Worm (Caenorhabditis elegans) whole organism, L1 larva: ENCODE results near the gene F11A10.6.

Experiments
- blmp-1 ChIP-seq: fragments of 150-350 bp; optimal IDR thresholded peaks from 2 replicates; lab custom pipeline; 2014; ENCODE audit warnings: missing biosample characterization, missing genetic modification characterization
- ceh-82 ChIP-seq, 3 experiments: fragments of 150-350 bp in 1 of 3; sonication (generic microtip) in 2 of 3; optimal IDR thresholded peaks; 2 replicates each; lab custom pipeline; 2014 to 2017; ENCODE audit warnings: missing biosample characterization in 3 of 3, missing genetic modification characterization in 3 of 3
- ceh-90 ChIP-seq: sonication (generic microtip); optimal IDR thresholded peaks from 2 replicates; lab custom pipeline; 2016; ENCODE audit warnings: missing genetic modification characterization, missing compliant biosample characterization
- dpl-1 ChIP-seq, 3 experiments: fragments of 150-350 bp in 2 of 3; sonication (generic microtip) in 1 of 3; optimal IDR thresholded peaks; 2 replicates each; lab custom pipeline; 2014 to 2017; ENCODE audit warnings: missing biosample characterization in 3 of 3, missing genetic modification characterization in 3 of 3, missing genetic modification reagents in 3 of 3
- efl-1 ChIP-seq, 4 experiments: fragments of 150-350 bp; optimal IDR thresholded peaks in 3 of 4; peaks in 1 of 4; 1 replicate in 1 of 4; 2 replicates in 3 of 4; lab custom pipeline; 2014; ENCODE audit warnings: missing biosample characterization in 2 of 4, missing genetic modification characterization in 2 of 4, missing genetic modification reagents in 2 of 4
- efl-3 ChIP-seq: fragments of 200-800 bp; sonication (Bioruptor generic); optimal IDR thresholded peaks from 2 replicates; lab custom pipeline; 2018; ENCODE audit warnings: mild to moderate bottlenecking, missing genetic modification characterization, missing compliant biosample characterization
- elt-2 ChIP-seq: sonication (generic microtip); optimal IDR thresholded peaks from 2 replicates; lab custom pipeline; 2016; ENCODE audit warnings: missing genetic modification characterization, mild to moderate bottlenecking, inconsistent platforms, missing compliant biosample characterization, missing genetic modification reagents
- elt-3 ChIP-seq, 6 experiments: fragments of 150-350 bp in 1 of 6; sonication (generic microtip); optimal IDR thresholded peaks; 2 replicates each; lab custom pipeline; 2017 to 2018; ENCODE audit warnings: missing biosample characterization in 6 of 6, missing genetic modification characterization in 6 of 6, inconsistent platforms in 1 of 6
- fkh-8 ChIP-seq: sonication (generic microtip); optimal IDR thresholded peaks from 2 replicates; lab custom pipeline; 2016; ENCODE audit warnings: mild to moderate bottlenecking, missing genetic modification characterization, missing compliant biosample characterization
- fos-1 ChIP-seq: fragments of 150-350 bp; optimal IDR thresholded peaks from 2 replicates; lab custom pipeline; 2014; ENCODE audit warnings: missing biosample characterization, missing genetic modification characterization
- irx-1 ChIP-seq: sonication (generic microtip); optimal IDR thresholded peaks from 2 replicates; lab custom pipeline; 2016; ENCODE audit warnings: missing genetic modification characterization, missing compliant biosample characterization
- jun-1 ChIP-seq: fragments of 150-350 bp; optimal IDR thresholded peaks from 2 replicates; lab custom pipeline; 2014; ENCODE audit warnings: missing biosample characterization, missing genetic modification reagents, missing genetic modification characterization
- lin-14 ChIP-seq: fragments of 200-800 bp; sonication (Bioruptor generic); optimal IDR thresholded peaks from 2 replicates; lab custom pipeline; 2018; ENCODE audit warnings: mild to moderate bottlenecking, missing genetic modification characterization, moderate library complexity, missing compliant biosample characterization
- lin-15B ChIP-seq: fragments of 150-350 bp; sonication (generic microtip); optimal IDR thresholded peaks from 3 replicates; lab custom pipeline; 2014; ENCODE audit warnings: missing biosample characterization, missing genetic modification characterization
- lin-35 ChIP-seq, 2 experiments: fragments of 150-350 bp; optimal IDR thresholded peaks; 2 replicates each; lab custom pipeline; 2014; ENCODE audit warnings: missing biosample characterization in 2 of 2, missing genetic modification characterization in 2 of 2, missing genetic modification reagents in 2 of 2
- lsy-2 ChIP-seq, 2 experiments: fragments of 150-350 bp; optimal IDR thresholded peaks; 2 replicates each; lab custom pipeline; 2014; ENCODE audit warnings: missing biosample characterization in 2 of 2, missing genetic modification characterization in 2 of 2
- mdl-1 ChIP-seq, 2 experiments: fragments of 150-350 bp; optimal IDR thresholded peaks; 2 replicates each; lab custom pipeline; 2014 to 2017; ENCODE audit warnings: missing biosample characterization in 2 of 2, missing genetic modification characterization in 2 of 2, inconsistent platforms in 1 of 2
- nhr-12 ChIP-seq: sonication (generic microtip); optimal IDR thresholded peaks from 2 replicates; lab custom pipeline; 2017; ENCODE audit warnings: missing biosample characterization, missing genetic modification characterization
- nhr-19 ChIP-seq: fragments of 200-800 bp; sonication (Bioruptor generic); conservative IDR thresholded peaks from 2 replicates; pipeline ENCODE4 v1.3.6; 2022; ENCODE audit warnings: missing genetic modification characterization, missing compliant biosample characterization
- nhr-20 ChIP-seq: sonication (generic microtip); optimal IDR thresholded peaks from 2 replicates; lab custom pipeline; 2016; ENCODE audit warnings: mild to moderate bottlenecking, missing genetic modification characterization, missing compliant biosample characterization
- nhr-47 ChIP-seq: sonication (generic microtip); optimal IDR thresholded peaks from 2 replicates; lab custom pipeline; 2016; ENCODE audit warnings: mild to moderate bottlenecking, missing genetic modification characterization, moderate library complexity, missing compliant biosample characterization
- nhr-71 ChIP-seq: sonication (generic microtip); optimal IDR thresholded peaks from 2 replicates; lab custom pipeline; 2016; ENCODE audit warnings: mild to moderate bottlenecking, missing genetic modification characterization, moderate library complexity, missing compliant biosample characterization
- nhr-76 ChIP-seq: sonication (generic microtip); optimal IDR thresholded peaks from 2 replicates; lab custom pipeline; 2017; ENCODE audit warnings: missing biosample characterization, missing genetic modification characterization
- nhr-85 ChIP-seq: sonication (generic microtip); peaks from one replicate; lab custom pipeline; 2016; ENCODE audit warnings: missing genetic modification characterization, inconsistent platforms, missing compliant biosample characterization
- nhr-90 ChIP-seq: sonication (generic microtip); optimal IDR thresholded peaks from 2 replicates; lab custom pipeline; 2016; ENCODE audit warnings: mild to moderate bottlenecking, missing genetic modification characterization, missing compliant biosample characterization; ENCODE audit not compliant: poor library complexity
- pag-3 ChIP-seq: sonication (generic microtip); optimal IDR thresholded peaks from 2 replicates; lab custom pipeline; 2017; ENCODE audit warnings: missing genetic modification characterization, mild to moderate bottlenecking, missing compliant biosample characterization, antibody characterized with exemption, borderline replicate concordance; ENCODE audit not compliant: insufficient read depth
- pqm-1 ChIP-seq: sonication (generic microtip); optimal IDR thresholded peaks from 3 replicates; lab custom pipeline; 2017; ENCODE audit warnings: missing biosample characterization, missing genetic modification characterization
- rnt-1 ChIP-seq: sonication (generic microtip); optimal IDR thresholded peaks from 2 replicates; lab custom pipeline; 2016; ENCODE audit warnings: mild to moderate bottlenecking, missing genetic modification characterization, moderate library complexity, missing compliant biosample characterization
- snu-23 ChIP-seq: sonication (generic microtip); optimal IDR thresholded peaks from 2 replicates; lab custom pipeline; 2016; ENCODE audit warnings: missing genetic modification characterization, missing compliant biosample characterization
- sox-4 ChIP-seq: sonication (generic microtip); optimal IDR thresholded peaks from 2 replicates; lab custom pipeline; 2016; ENCODE audit warnings: missing genetic modification characterization, missing compliant biosample characterization
- sup-37 ChIP-seq: fragments of 200-800 bp; sonication (Bioruptor generic); optimal IDR thresholded peaks from 2 replicates; lab custom pipeline; 2018; ENCODE audit warnings: mild to moderate bottlenecking, missing genetic modification characterization, missing compliant biosample characterization
- tbx-2 ChIP-seq: sonication (generic microtip); optimal IDR thresholded peaks from 2 replicates; lab custom pipeline; 2016; ENCODE audit warnings: missing genetic modification characterization, missing compliant biosample characterization
- tlp-1 ChIP-seq: fragments of 150-350 bp; optimal IDR thresholded peaks from 2 replicates; lab custom pipeline; 2014; ENCODE audit warnings: missing biosample characterization, missing genetic modification characterization
- unc-130 ChIP-seq: fragments of 150-350 bp; optimal IDR thresholded peaks from 2 replicates; lab custom pipeline; 2017; ENCODE audit warnings: missing biosample characterization, missing genetic modification characterization, inconsistent platforms
- unc-86 ChIP-seq: sonication (generic microtip); optimal IDR thresholded peaks from 2 replicates; lab custom pipeline; 2016; ENCODE audit warnings: missing genetic modification characterization, missing compliant biosample characterization
- xbp-1 ChIP-seq: sonication (generic microtip); optimal IDR thresholded peaks from 2 replicates; lab custom pipeline; 2016; ENCODE audit warnings: missing genetic modification characterization, missing compliant biosample characterization
- zag-1 ChIP-seq: fragments of 150-350 bp; optimal IDR thresholded peaks from 2 replicates; lab custom pipeline; 2014; ENCODE audit warnings: missing biosample characterization, missing genetic modification characterization
- zip-4 ChIP-seq: fragments of 200-800 bp; sonication (Bioruptor generic); optimal IDR thresholded peaks from 2 replicates; lab custom pipeline; 2018; ENCODE audit warnings: mild to moderate bottlenecking, missing genetic modification characterization, moderate library complexity, missing compliant biosample characterization
- ztf-11 ChIP-seq, 2 experiments: sonication (generic microtip); optimal IDR thresholded peaks; 2 replicates each; lab custom pipeline; 2016 to 2017; ENCODE audit warnings: missing genetic modification characterization in 2 of 2, missing biosample characterization in 1 of 2, missing compliant biosample characterization in 1 of 2

Gene F11A10.6

DNA sequence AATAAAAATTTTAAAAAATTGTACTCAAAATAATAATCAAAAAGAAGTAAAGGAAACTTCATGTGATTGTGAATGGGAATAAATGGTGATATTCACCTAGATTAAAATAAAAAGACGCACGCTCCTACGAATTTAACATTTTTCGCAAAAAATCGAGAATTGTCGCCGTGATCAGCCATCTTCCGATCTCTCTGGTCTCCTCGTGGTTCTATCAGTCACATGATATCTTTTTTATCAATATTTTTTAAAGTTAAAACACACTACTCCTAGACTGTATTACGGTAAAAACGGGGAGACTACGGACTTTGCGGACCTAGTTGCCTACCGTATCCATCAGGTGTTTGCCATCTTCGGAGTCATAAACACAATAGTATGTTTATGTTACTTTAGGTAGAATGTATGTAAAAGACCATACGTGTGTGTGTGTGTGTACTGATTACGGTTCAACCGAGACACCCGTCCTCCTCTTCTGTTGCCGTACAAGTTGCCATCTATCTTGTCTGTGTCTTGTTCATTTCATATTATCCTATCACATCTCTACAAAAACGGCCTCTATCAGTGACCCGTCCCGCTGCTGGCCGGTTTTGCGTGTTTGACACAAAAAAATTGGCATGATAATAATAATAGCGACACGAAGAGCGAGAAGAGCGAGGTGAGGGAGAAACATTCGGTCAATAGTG, 42.8 kb downstream of the F11A10.6 start, which contains the start of gene T12G3.2:
Gene T12G3.2, minus strand, starts transcription at position 444 of the 680 bp plus-strand sequence.
- TF ChIP-seq blmp-1, result peak; percentile 20
- peak; percentile 86 for TF ChIP-seq nhr-85 (tag; lab: Kevin White, UChicago)
- TF ChIP-seq unc-130 (tag; lab: Kevin White, UChicago), result no peak
- TF ChIP-seq lin-14, result peak; percentile 60
- peak; percentile 74 for TF ChIP-seq elt-2
- TF ChIP-seq nhr-19 (GFP tag; lab: Robert Waterston, UW), result peak; percentile 5; the same call in 1 of the 2 replicates
- peak in 1 of 2 experiments; percentile 50 for TF ChIP-seq lsy-2 (tag; optimal IDR thresholded peaks at IDR 0.05; lab: Kevin White, UChicago)
- peak in 1 of 2 experiments; percentile 52 for TF ChIP-seq lin-35 (GFP tag; optimal IDR thresholded peaks at IDR 0.05; lab: Kevin White, UChicago)
- no peak for TF ChIP-seq efl-1 (optimal IDR thresholded peaks at IDR 0.05; lab: Kevin White, UChicago)
- TF ChIP-seq efl-1 (GFP tag; optimal IDR thresholded peaks at IDR 0.05 in 1 of 2; lab: Kevin White, UChicago), result peak in 1 of 2 experiments; percentile 82
- TF ChIP-seq elt-3 (tag; optimal IDR thresholded peaks at IDR 0.05; lab: Kevin White, UChicago), result peak in 2 of 6 experiments; percentile 19 to 71
- TF ChIP-seq nhr-20, result peak; percentile 76
- TF ChIP-seq mdl-1 (tag; optimal IDR thresholded peaks at IDR 0.05; lab: Kevin White, UChicago), result no peak
- TF ChIP-seq nhr-90 (tag; lab: Kevin White, UChicago), result peak; percentile 33
- TF ChIP-seq efl-3 (GFP tag; lab: Kevin White, UChicago), result no peak
- no peak for TF ChIP-seq irx-1
- peak; percentile 52 for TF ChIP-seq nhr-71
- peak; percentile 40 for TF ChIP-seq snu-23 (GFP tag; lab: Kevin White, UChicago)

DNA sequence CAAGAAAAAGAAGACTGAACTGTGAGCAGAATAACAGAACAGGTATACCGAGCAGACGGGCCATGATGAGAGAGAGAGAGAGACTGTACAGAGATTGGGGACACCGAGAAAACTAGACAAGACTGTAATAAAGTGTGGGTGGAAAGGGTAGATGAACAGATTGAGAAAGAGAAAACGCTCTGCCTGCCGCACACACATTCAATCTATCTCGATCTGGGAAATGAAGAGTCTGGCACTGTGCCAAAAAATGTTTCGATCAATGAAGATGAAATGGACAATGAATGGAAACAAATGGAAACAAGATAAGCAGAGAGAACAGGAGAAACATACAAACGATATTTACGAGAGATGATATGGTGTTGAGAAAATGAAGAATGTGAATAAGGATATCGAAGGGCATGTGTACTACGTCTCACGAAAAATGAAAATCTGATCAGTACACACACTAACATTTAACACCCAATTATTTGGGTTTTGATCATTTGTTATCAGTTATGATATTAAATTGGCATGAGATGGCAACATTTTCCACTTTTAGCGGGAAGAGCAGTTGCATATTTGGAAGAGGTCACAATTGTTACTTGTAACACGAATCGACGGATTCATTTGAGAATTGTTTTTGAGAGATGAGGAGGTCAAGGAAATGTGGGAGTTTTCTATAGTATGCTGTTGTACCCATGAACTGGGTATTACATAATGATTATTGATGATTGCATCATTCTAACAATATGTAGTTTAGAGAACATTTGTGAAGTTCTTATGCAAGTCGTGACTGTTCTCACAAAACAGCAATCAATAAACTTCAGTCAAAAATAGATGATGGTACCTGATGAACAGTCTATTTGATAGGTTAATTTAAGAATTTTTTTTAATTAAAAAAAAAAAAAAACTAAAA, 44.4 kb downstream of the F11A10.6 start:
- peak; percentile 71 for TF ChIP-seq nhr-20
- peak in 1 of 3 experiments; percentile 18 for TF ChIP-seq dpl-1 (GFP tag; optimal IDR thresholded peaks at IDR 0.05; lab: Kevin White, UChicago)
- peak in 1 of 2 experiments; percentile 10 for TF ChIP-seq efl-1 (optimal IDR thresholded peaks at IDR 0.05; lab: Kevin White, UChicago)
- TF ChIP-seq efl-1 (GFP tag; optimal IDR thresholded peaks at IDR 0.05 in 1 of 2; lab: Kevin White, UChicago), result peak in 1 of 2 experiments; percentile 92
- TF ChIP-seq elt-3 (tag; optimal IDR thresholded peaks at IDR 0.05; lab: Kevin White, UChicago), result peak in 2 of 6 experiments; percentile 53 to 67
- peak; percentile 92 for TF ChIP-seq nhr-85 (tag; lab: Kevin White, UChicago)
- TF ChIP-seq nhr-90 (tag; lab: Kevin White, UChicago), result peak; percentile 53
- TF ChIP-seq unc-86, result no peak
- TF ChIP-seq lin-14, result peak; percentile 74
- no peak for TF ChIP-seq jun-1 (tag; lab: Kevin White, UChicago)
- peak; percentile 69 for TF ChIP-seq blmp-1
- TF ChIP-seq nhr-47 (tag; lab: Kevin White, UChicago), result no peak
- peak; percentile 59 for TF ChIP-seq snu-23 (GFP tag; lab: Kevin White, UChicago)
- TF ChIP-seq nhr-19 (GFP tag; lab: Robert Waterston, UW), result peak; percentile 22
- TF ChIP-seq rnt-1 (tag; lab: Kevin White, UChicago), result peak; percentile 31
- peak in 1 of 2 experiments; percentile 23 for TF ChIP-seq lsy-2 (tag; optimal IDR thresholded peaks at IDR 0.05; lab: Kevin White, UChicago)
- TF ChIP-seq tbx-2 (tag; lab: Kevin White, UChicago), result peak; percentile 21
- peak; percentile 19 for TF ChIP-seq unc-130 (tag; lab: Kevin White, UChicago)
- peak; percentile 48 for TF ChIP-seq nhr-71
- TF ChIP-seq sup-37, result no peak

DNA sequence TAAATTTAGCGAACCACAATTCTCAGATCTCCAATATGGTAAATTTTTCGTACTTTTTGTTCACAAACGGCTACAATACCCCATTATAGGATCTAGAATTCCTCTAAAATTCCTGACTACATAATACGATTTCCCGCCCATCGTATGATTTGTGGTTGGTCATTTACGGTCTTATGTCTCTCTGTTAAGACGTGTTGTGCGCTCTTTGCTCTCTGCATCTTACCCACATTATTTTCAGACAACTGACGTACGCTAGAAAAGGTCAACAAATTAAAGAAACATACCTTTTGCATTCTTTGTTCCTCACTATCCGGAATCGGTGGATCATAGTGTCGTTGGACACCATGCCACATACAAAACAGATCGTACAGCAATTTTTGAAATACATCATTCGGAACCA, 46.4 kb downstream of the F11A10.6 start:
- TF ChIP-seq lin-15B (tag; lab: Kevin White, UChicago) (no peak), lin-35 (GFP tag; optimal IDR thresholded peaks at IDR 0.05; lab: Kevin White, UChicago) (peak in 1 of 2 experiments; percentile 25), nhr-12 (tag; lab: Kevin White, UChicago) (no peak), nhr-20 (peak; percentile 32), nhr-19 (GFP tag; lab: Robert Waterston, UW) (peak; percentile 39; the same call in 1 of the 2 replicates), nhr-71 (peak; percentile 6), efl-3 (GFP tag; lab: Kevin White, UChicago) (no peak), elt-2 (peak; percentile 14)

DNA sequence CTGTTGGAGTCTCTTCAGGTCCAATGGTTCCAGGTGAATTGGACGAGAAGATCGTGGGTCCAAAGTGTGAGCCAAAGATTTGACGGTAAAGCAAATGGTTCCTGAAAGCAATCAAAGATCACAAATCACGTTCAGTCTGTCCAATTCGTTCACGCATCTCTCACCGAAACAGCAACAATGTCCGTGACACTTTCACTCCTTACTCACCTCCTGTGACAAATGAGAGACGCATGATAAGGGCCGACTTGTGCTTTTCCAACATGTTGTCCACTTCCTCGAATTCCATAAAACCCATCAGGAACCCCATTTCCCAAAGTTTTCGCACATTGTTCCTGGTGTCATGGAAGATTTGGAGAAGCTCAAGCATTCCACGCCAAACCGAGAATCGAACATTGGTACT, 49.0 kb downstream of the F11A10.6 start:
- no peak for TF ChIP-seq pag-3 (tag; lab: Kevin White, UChicago)
- TF ChIP-seq blmp-1, result peak; percentile 64
- no peak for TF ChIP-seq sox-4 (tag; lab: Kevin White, UChicago)
- no peak for TF ChIP-seq ztf-11 (tag; optimal IDR thresholded peaks at IDR 0.05; lab: Kevin White, UChicago)
- TF ChIP-seq ceh-82 (tag; optimal IDR thresholded peaks at IDR 0.05; lab: Kevin White, UChicago), result no peak
- no peak for TF ChIP-seq xbp-1
- peak in 1 of 2 experiments; percentile 50 for TF ChIP-seq lin-35 (GFP tag; optimal IDR thresholded peaks at IDR 0.05; lab: Kevin White, UChicago)
- TF ChIP-seq tlp-1 (tag; lab: Kevin White, UChicago), result no peak
- TF ChIP-seq zag-1 (tag; lab: Kevin White, UChicago), result no peak
- no peak for TF ChIP-seq pqm-1
- TF ChIP-seq nhr-76 (tag; lab: Kevin White, UChicago), result no peak
- TF ChIP-seq elt-2, result peak; percentile 14
- no peak for TF ChIP-seq nhr-47 (tag; lab: Kevin White, UChicago)
- peak; percentile 2 for TF ChIP-seq nhr-71
- TF ChIP-seq ceh-90 (tag; lab: Kevin White, UChicago), result no peak
- no peak for TF ChIP-seq fkh-8 (tag; lab: Kevin White, UChicago)
- TF ChIP-seq fos-1 (tag; lab: Kevin White, UChicago), result no peak
- no peak for TF ChIP-seq zip-4 (GFP tag; lab: Kevin White, UChicago)
